Worm (Caenorhabditis elegans) whole organism, late embryonic: ENCODE measurements around the gene let-754.

ENCODE experiments used
- ceh-24 ChIP-seq: sonication (generic microtip); optimal IDR thresholded peaks from 2 replicates; lab custom pipeline; 2016; ENCODE audit warnings: mild to moderate bottlenecking, missing genetic modification characterization, missing compliant biosample characterization
- ets-4 ChIP-seq: sonication (generic microtip); optimal IDR thresholded peaks from 2 replicates; lab custom pipeline; 2016; ENCODE audit warnings: missing genetic modification characterization, missing compliant biosample characterization

- TF ChIP-seq ets-4 (tag; lab: Kevin White, UChicago) (no peak), ceh-24 (tag; lab: Kevin White, UChicago) (no peak)
These were observed 44.4 kb upstream of the let-754 start for ce11 chrIII:7997447-7998046.
